Worm (Caenorhabditis elegans): ENCODE data around the gene pgap-2.

ce11 chrIII:4731295-4731988 is 26.1 kb downstream of the pgap-2 start, which contains the start of gene F17C8.3:
- TF ChIP-seq snpc-4 (tag; optimal IDR thresholded peaks at IDR 0.05) (no peak), ztf-11 (tag; optimal IDR thresholded peaks at IDR 0.05) (no peak)
